Worm (Caenorhabditis elegans) whole organism, late embryonic: Measurements from ENCODE around the gene F01D5.6.
A peak's percentile ranks its signal among the peaks of the same experiment; 100 is the strongest.

ENCODE experiments used
- C08G9.2 ChIP-seq: sonication (generic microtip); optimal IDR thresholded peaks from 2 replicates; lab custom pipeline; 2016; ENCODE audit warnings: mild to moderate bottlenecking, missing genetic modification characterization, moderate library complexity, missing compliant biosample characterization
- C38D4.7 ChIP-seq: fragments of 200-800 bp; sonication (Bioruptor generic); optimal IDR thresholded peaks from 2 replicates; lab custom pipeline; 2018; ENCODE audit warnings: mild to moderate bottlenecking, missing genetic modification characterization, moderate library complexity, missing compliant biosample characterization
- F13H6.1 ChIP-seq: sonication (generic microtip); optimal IDR thresholded peaks from 2 replicates; lab custom pipeline; 2016; ENCODE audit warnings: missing genetic modification characterization, missing compliant biosample characterization
- K02D7.2 ChIP-seq: sonication (generic microtip); optimal IDR thresholded peaks from 2 replicates; lab custom pipeline; 2017; ENCODE audit warnings: mild to moderate bottlenecking, missing genetic modification characterization, missing compliant biosample characterization
- K09A11.1 ChIP-seq: sonication (generic microtip); optimal IDR thresholded peaks from 2 replicates; lab custom pipeline; 2017; ENCODE audit warnings: antibody characterized with exemption, mild to moderate bottlenecking, missing genetic modification characterization, missing compliant biosample characterization; ENCODE audit not compliant: insufficient read depth
- Y22D7AL.16 ChIP-seq: sonication (generic microtip); optimal IDR thresholded peaks from 2 replicates; lab custom pipeline; 2016; ENCODE audit warnings: missing genetic modification characterization, missing compliant biosample characterization
- ahr-1 ChIP-seq: sonication (generic microtip); optimal IDR thresholded peaks from 2 replicates; lab custom pipeline; 2016; ENCODE audit warnings: missing genetic modification characterization, missing compliant biosample characterization
- ama-1 ChIP-seq: fragments of 150-350 bp; optimal IDR thresholded peaks from 2 replicates; lab custom pipeline; 2014
- ceh-18 ChIP-seq: sonication (generic microtip); optimal IDR thresholded peaks from 2 replicates; lab custom pipeline; 2016; ENCODE audit warnings: missing genetic modification characterization, missing compliant biosample characterization
- ceh-19 ChIP-seq: fragments of 200-800 bp; sonication (Bioruptor generic); optimal IDR thresholded peaks from 2 replicates; lab custom pipeline; 2018; ENCODE audit warnings: mild to moderate bottlenecking, missing genetic modification characterization, missing compliant biosample characterization
- ceh-31 ChIP-seq: sonication (generic microtip); optimal IDR thresholded peaks from 2 replicates; lab custom pipeline; 2016; ENCODE audit warnings: missing genetic modification characterization, missing compliant biosample characterization
- ceh-34 ChIP-seq: sonication (generic microtip); optimal IDR thresholded peaks from 2 replicates; lab custom pipeline; 2016; ENCODE audit warnings: mild to moderate bottlenecking, missing genetic modification characterization, missing compliant biosample characterization
- ceh-45 ChIP-seq: fragments of 200-800 bp; sonication (Bioruptor generic); IDR thresholded peaks from 2 replicates; pipeline ENCODE4 v1.3.6; 2022; ENCODE audit warnings: missing genetic modification reagents, missing genetic modification characterization, missing compliant biosample characterization
- ceh-48 ChIP-seq: sonication (generic microtip); optimal IDR thresholded peaks from 2 replicates; lab custom pipeline; 2016; ENCODE audit warnings: missing genetic modification characterization, inconsistent platforms, missing compliant biosample characterization
- che-1 ChIP-seq: sonication (generic microtip); optimal IDR thresholded peaks from 2 replicates; lab custom pipeline; 2016; ENCODE audit warnings: mild to moderate bottlenecking, missing genetic modification characterization, missing compliant biosample characterization
- dmd-4 ChIP-seq: sonication (generic microtip); optimal IDR thresholded peaks from 2 replicates; lab custom pipeline; 2016; ENCODE audit warnings: borderline replicate concordance, missing genetic modification characterization, missing compliant biosample characterization
- dve-1 ChIP-seq: sonication (generic microtip); optimal IDR thresholded peaks from 2 replicates; lab custom pipeline; 2017; ENCODE audit warnings: antibody characterized with exemption, mild to moderate bottlenecking, missing genetic modification characterization, missing compliant biosample characterization
- elt-2 ChIP-seq: sonication (generic microtip); optimal IDR thresholded peaks from 2 replicates; lab custom pipeline; 2016; ENCODE audit warnings: missing genetic modification reagents, missing genetic modification characterization, missing compliant biosample characterization
- elt-4 ChIP-seq: sonication (generic microtip); optimal IDR thresholded peaks from 2 replicates; lab custom pipeline; 2016; ENCODE audit warnings: missing genetic modification characterization, missing compliant biosample characterization
- ets-4 ChIP-seq: sonication (generic microtip); optimal IDR thresholded peaks from 2 replicates; lab custom pipeline; 2016; ENCODE audit warnings: missing genetic modification characterization, missing compliant biosample characterization
- fkh-6 ChIP-seq: sonication (generic microtip); optimal IDR thresholded peaks from 2 replicates; lab custom pipeline; 2016; ENCODE audit warnings: missing genetic modification characterization, missing compliant biosample characterization
- gmeb-2 ChIP-seq: sonication (generic microtip); optimal IDR thresholded peaks from 2 replicates; lab custom pipeline; 2016; ENCODE audit warnings: missing genetic modification characterization, inconsistent platforms, missing compliant biosample characterization
- hlh-13 ChIP-seq: fragments of 200-800 bp; sonication (Bioruptor generic); optimal IDR thresholded peaks from 2 replicates; lab custom pipeline; 2018; ENCODE audit warnings: mild to moderate bottlenecking, missing genetic modification characterization, missing compliant biosample characterization
- hlh-15 ChIP-seq: sonication (generic microtip); optimal IDR thresholded peaks from 2 replicates; lab custom pipeline; 2016; ENCODE audit warnings: missing genetic modification characterization, missing compliant biosample characterization
- hlh-30 ChIP-seq: sonication (generic microtip); optimal IDR thresholded peaks from 2 replicates; lab custom pipeline; 2017; ENCODE audit warnings: antibody characterized with exemption, missing genetic modification characterization, missing compliant biosample characterization; ENCODE audit not compliant: insufficient read depth
- lin-11 ChIP-seq: fragments of 200-800 bp; sonication (Bioruptor generic); optimal IDR thresholded peaks from 2 replicates; lab custom pipeline; 2018; ENCODE audit warnings: mild to moderate bottlenecking, missing genetic modification characterization, missing compliant biosample characterization
- nhr-232 ChIP-seq: sonication (generic microtip); optimal IDR thresholded peaks from 2 replicates; lab custom pipeline; 2016; ENCODE audit warnings: missing genetic modification characterization, missing compliant biosample characterization
- odd-2 ChIP-seq: sonication (generic microtip); optimal IDR thresholded peaks from 2 replicates; lab custom pipeline; 2017; ENCODE audit warnings: antibody characterized with exemption, mild to moderate bottlenecking, missing genetic modification characterization, missing compliant biosample characterization
- pag-3 ChIP-seq: sonication (generic microtip); optimal IDR thresholded peaks from 2 replicates; lab custom pipeline; 2016; ENCODE audit warnings: missing compliant biosample characterization, missing genetic modification characterization, borderline replicate concordance
- pat-9 ChIP-seq: fragments of 200-800 bp; sonication (Bioruptor generic); optimal IDR thresholded peaks from 2 replicates; lab custom pipeline; 2018; ENCODE audit warnings: mild to moderate bottlenecking, missing genetic modification characterization, moderate library complexity, missing compliant biosample characterization
- pha-2 ChIP-seq: sonication (generic microtip); optimal IDR thresholded peaks from 2 replicates; lab custom pipeline; 2017; ENCODE audit warnings: mild to moderate bottlenecking, missing genetic modification characterization, missing compliant biosample characterization
- pros-1 ChIP-seq: fragments of 150-350 bp; optimal IDR thresholded peaks from 2 replicates; lab custom pipeline; 2014; ENCODE audit warnings: missing biosample characterization, missing genetic modification reagents, missing genetic modification characterization
- sox-4 ChIP-seq: sonication (generic microtip); optimal IDR thresholded peaks from 2 replicates; lab custom pipeline; 2017; ENCODE audit warnings: mild to moderate bottlenecking, missing genetic modification characterization, inconsistent platforms, missing compliant biosample characterization
- tbx-2 ChIP-seq: sonication (generic microtip); optimal IDR thresholded peaks from 2 replicates; lab custom pipeline; 2016; ENCODE audit warnings: missing genetic modification characterization, missing compliant biosample characterization
- unc-3 ChIP-seq, 2 experiments: fragments of 200-800 bp in 1 of 2; sonication (Bioruptor generic) in 1 of 2; sonication (generic microtip) in 1 of 2; conservative IDR thresholded peaks in 1 of 2; optimal IDR thresholded peaks in 1 of 2; 2 replicates each; pipeline versions ENCODE4 v1.3.6 to Lab custom; 2016 to 2022; ENCODE audit warnings: missing compliant biosample characterization in 2 of 2, missing genetic modification characterization in 2 of 2, missing genetic modification reagents in 1 of 2
- unc-42 ChIP-seq: sonication (generic microtip); optimal IDR thresholded peaks from 2 replicates; lab custom pipeline; 2016; ENCODE audit warnings: missing genotype, missing genetic modification characterization, missing compliant biosample characterization
- unc-86 ChIP-seq: sonication (generic microtip); optimal IDR thresholded peaks from 2 replicates; lab custom pipeline; 2016; ENCODE audit warnings: missing genetic modification characterization, missing compliant biosample characterization
- zip-5 ChIP-seq: sonication (generic microtip); optimal IDR thresholded peaks from 2 replicates; lab custom pipeline; 2016; ENCODE audit warnings: missing genetic modification characterization, missing compliant biosample characterization

F01D5.6 gene

ce11 chrII:13981819-13982218 lies 24.5 kb upstream of the F01D5.6 start:
- TF ChIP-seq ceh-31 (no peak), sox-4 (tag; lab: Kevin White, UChicago) (no peak), unc-3 (GFP tag; conservative IDR thresholded peaks at IDR 0.05; lab: Robert Waterston, UW) (no peak), unc-3 (tag; optimal IDR thresholded peaks at IDR 0.05; lab: Kevin White, UChicago) (no peak), ceh-18 (no peak), elt-2 (tag; lab: Kevin White, UChicago) (no peak), unc-42 (tag; lab: Kevin White, UChicago) (no peak), dve-1 (no peak), K09A11.1 (tag; lab: Kevin White, UChicago) (no peak), pat-9 (no peak), pag-3 (tag; lab: Kevin White, UChicago) (no peak), pha-2 (tag; lab: Kevin White, UChicago) (no peak), hlh-30 (no peak), ets-4 (tag; lab: Kevin White, UChicago) (no peak)
- TF ChIP-seq, all 69 proteins: peak for 0

- TF ChIP-seq F13H6.1 (tag; lab: Kevin White, UChicago) (no peak), ceh-34 (no peak), ceh-31 (no peak), pros-1 (tag; lab: Kevin White, UChicago) (no peak), dmd-4 (no peak), C08G9.2 (tag; lab: Kevin White, UChicago) (no peak), odd-2 (no peak), elt-4 (tag; lab: Kevin White, UChicago) (no peak), ceh-48 (no peak), hlh-13 (GFP tag; lab: Kevin White, UChicago) (no peak), fkh-6 (tag; lab: Kevin White, UChicago) (no peak), ceh-18 (no peak), gmeb-2 (no peak), zip-5 (no peak), tbx-2 (tag; lab: Kevin White, UChicago) (no peak)
These were observed 24.1 kb upstream of the F01D5.6 start for ce11 chrII:13982247-13982646.

ce11 chrII:13982923-13983322 lies 23.4 kb upstream of the F01D5.6 start, which contains the start of the genes Y39G8B.13 and Y39G8B.10:
TSS of gene Y39G8B.13 (minus strand) at chrII:13983047.
TSS of gene Y39G8B.10 (minus strand) at chrII:13983115.
- TF ChIP-seq ahr-1 (tag; lab: Kevin White, UChicago): no peak
- peak; percentile 56 for TF ChIP-seq elt-2 (tag; lab: Kevin White, UChicago)
- no peak for TF ChIP-seq ets-4 (tag; lab: Kevin White, UChicago)

- TF ChIP-seq ceh-31: no peak
- TF ChIP-seq ceh-19 (GFP tag; lab: Kevin White, UChicago): no peak
- no peak for TF ChIP-seq ceh-45 (GFP tag; lab: Robert Waterston, UW)
- no peak for TF ChIP-seq tbx-2 (tag; lab: Kevin White, UChicago)
- TF ChIP-seq nhr-232 (tag; lab: Kevin White, UChicago): no peak
- no peak for TF ChIP-seq odd-2
- TF ChIP-seq K02D7.2 (tag; lab: Kevin White, UChicago): no peak
- TF ChIP-seq hlh-15 (tag; lab: Kevin White, UChicago): no peak
- TF ChIP-seq ama-1: no peak
- no peak for TF ChIP-seq unc-86 (tag; lab: Kevin White, UChicago)
- TF ChIP-seq zip-5: no peak
- TF ChIP-seq pat-9: no peak
- TF ChIP-seq sox-4 (tag; lab: Kevin White, UChicago): no peak
- TF ChIP-seq, all 69 proteins: peak for 0
These were observed 21.8 kb upstream of the F01D5.6 start, which contains the start of gene sre-47 for ce11 chrII:13984551-13984950. TSS of gene sre-47 (minus strand) at chrII:13984651.

ce11 chrII:13986061-13986460 lies 20.2 kb upstream of the F01D5.6 start:
- peak; percentile 51 for TF ChIP-seq pat-9
- TF ChIP-seq Y22D7AL.16: peak; percentile 62
- peak; percentile 33 for TF ChIP-seq C38D4.7
- peak; percentile 67 for TF ChIP-seq che-1
- peak; percentile 23 for TF ChIP-seq lin-11
